Worm (Caenorhabditis elegans) whole organism, early embryonic: ENCODE data around the gene sri-42.

ENCODE experiments used
- B0310.2 ChIP-seq: sonication (generic microtip); optimal IDR thresholded peaks from 2 replicates; lab custom pipeline; 2016; ENCODE audit warnings: mild to moderate bottlenecking, missing genetic modification characterization, missing compliant biosample characterization
- F13C5.2 ChIP-seq: sonication (generic microtip); optimal IDR thresholded peaks from 2 replicates; lab custom pipeline; 2017; ENCODE audit warnings: mild to moderate bottlenecking, missing genetic modification characterization, inconsistent platforms, missing compliant biosample characterization
- aly-1 ChIP-seq: sonication (generic microtip); optimal IDR thresholded peaks from 2 replicates; lab custom pipeline; 2016; ENCODE audit warnings: missing genetic modification characterization, missing compliant biosample characterization
- ama-1 ChIP-seq: fragments of 150-350 bp; optimal IDR thresholded peaks from 2 replicates; lab custom pipeline; 2014
- ceh-13 ChIP-seq: fragments of 200-800 bp; sonication (Bioruptor generic); optimal IDR thresholded peaks from 2 replicates; lab custom pipeline; 2018; ENCODE audit warnings: mild to moderate bottlenecking, missing genetic modification characterization, missing compliant biosample characterization
- ceh-36 ChIP-seq: sonication (generic microtip); optimal IDR thresholded peaks from 2 replicates; lab custom pipeline; 2016; ENCODE audit warnings: missing genetic modification characterization, inconsistent platforms, missing compliant biosample characterization
- ets-7 ChIP-seq: sonication (generic microtip); optimal IDR thresholded peaks from 2 replicates; lab custom pipeline; 2016; ENCODE audit warnings: missing genotype, missing genetic modification characterization, missing compliant biosample characterization
- flt-1 ChIP-seq: fragments of 200-800 bp; sonication (Bioruptor generic); IDR thresholded peaks from 2 replicates; pipeline ENCODE4 v1.3.6; 2022; ENCODE audit warnings: missing genetic modification characterization, missing compliant biosample characterization
- hmbx-1 ChIP-seq: sonication (generic microtip); optimal IDR thresholded peaks from 2 replicates; lab custom pipeline; 2016; ENCODE audit warnings: mild to moderate bottlenecking, missing genetic modification characterization, missing compliant biosample characterization
- hmg-4 ChIP-seq: fragments of 200-800 bp; sonication (Bioruptor generic); optimal IDR thresholded peaks from 2 replicates; lab custom pipeline; 2018; ENCODE audit warnings: mild to moderate bottlenecking, missing genetic modification characterization, missing compliant biosample characterization
- hnd-1 ChIP-seq: sonication (generic microtip); optimal IDR thresholded peaks from 2 replicates; lab custom pipeline; 2016; ENCODE audit warnings: missing genetic modification characterization, missing compliant biosample characterization
- pes-1 ChIP-seq: fragments of 200-800 bp; sonication (Bioruptor generic); IDR thresholded peaks from 2 replicates; pipeline ENCODE4 v1.3.6; 2022; ENCODE audit warnings: missing genetic modification reagents, missing genetic modification characterization, missing compliant biosample characterization
- scrt-1 ChIP-seq: fragments of 200-800 bp; sonication (Bioruptor generic); IDR thresholded peaks from 2 replicates; pipeline ENCODE4 v1.3.6; 2022; ENCODE audit warnings: missing genetic modification characterization, missing compliant biosample characterization
- sea-1 ChIP-seq: fragments of 200-800 bp; sonication (Bioruptor generic); conservative IDR thresholded peaks from 2 replicates; pipeline ENCODE4 v1.3.6; 2022; ENCODE audit warnings: missing genetic modification characterization, missing compliant biosample characterization
- tbx-11 ChIP-seq: fragments of 200-800 bp; sonication (Bioruptor generic); IDR thresholded peaks from 2 replicates; pipeline ENCODE4 v1.3.6; 2022; ENCODE audit warnings: missing genetic modification characterization, missing compliant biosample characterization
- tbx-37 ChIP-seq: fragments of 200-800 bp; sonication (Bioruptor generic); conservative IDR thresholded peaks from 2 replicates; pipeline ENCODE4 v1.3.6; 2022; ENCODE audit warnings: missing genetic modification reagents, missing genetic modification characterization, missing compliant biosample characterization
- tra-4 ChIP-seq: sonication (generic microtip); optimal IDR thresholded peaks from 2 replicates; lab custom pipeline; 2017; ENCODE audit warnings: missing genetic modification characterization, missing compliant biosample characterization

The sri-42 gene

ce11 chrII:3117471-3117870 is 25.3 kb downstream of the sri-42 start, which contains the start of gene T10D4.7:
T10D4.7 (plus strand) TSS chrII:3117771.
- TF ChIP-seq hnd-1 (tag; lab: Kevin White, UChicago) (no peak), flt-1 (GFP tag; lab: Robert Waterston, UW) (no peak), sea-1 (GFP tag; lab: Robert Waterston, UW) (no peak), hmbx-1 (no peak), B0310.2 (no peak), ceh-13 (no peak), F13C5.2 (tag; lab: Kevin White, UChicago) (no peak), ets-7 (tag; lab: Kevin White, UChicago) (no peak), hmg-4 (GFP tag; lab: Kevin White, UChicago) (no peak)

ce11 chrII:3113934-3114333 is 28.8 kb downstream of the sri-42 start, which contains the start of gene clec-123:
clec-123 (plus strand) TSS chrII:3114234.
- no peak for TF ChIP-seq sea-1 (GFP tag; lab: Robert Waterston, UW)
- no peak for TF ChIP-seq scrt-1
- no peak for TF ChIP-seq hmbx-1
- no peak for TF ChIP-seq tbx-11 (GFP tag; lab: Robert Waterston, UW)
- no peak for TF ChIP-seq ceh-36 (tag; lab: Kevin White, UChicago)
- TF ChIP-seq F13C5.2 (tag; lab: Kevin White, UChicago): no peak
- TF ChIP-seq pes-1 (GFP tag; lab: Robert Waterston, UW): no peak
- TF ChIP-seq hmg-4 (GFP tag; lab: Kevin White, UChicago): no peak
- no peak for TF ChIP-seq tra-4 (tag; lab: Kevin White, UChicago)
- no peak for TF ChIP-seq B0310.2
- TF ChIP-seq flt-1 (GFP tag; lab: Robert Waterston, UW): no peak
- no peak for TF ChIP-seq ama-1

DNA sequence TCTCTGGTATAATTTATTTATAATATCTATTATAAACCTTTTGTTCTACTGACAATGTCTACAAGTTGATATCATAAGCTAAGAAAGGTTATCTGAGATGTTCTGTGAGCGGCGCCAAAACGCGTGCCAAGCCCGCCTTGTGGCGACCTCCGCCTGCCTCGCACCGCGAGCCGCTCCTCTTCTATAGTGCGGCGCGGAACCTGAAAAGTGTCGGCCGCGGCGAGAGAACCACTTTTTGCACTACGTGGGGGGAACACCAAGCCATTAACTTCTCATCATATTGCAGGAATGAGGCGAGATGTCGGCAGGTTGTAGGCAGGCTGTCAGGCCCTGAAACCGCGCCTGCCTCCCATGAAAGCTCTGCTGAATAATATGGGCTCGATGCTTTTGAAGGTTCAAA is 29.5 kb downstream of the sri-42 start:
- TF ChIP-seq ceh-13 (no peak), pes-1 (GFP tag; lab: Robert Waterston, UW) (no peak), B0310.2 (no peak), aly-1 (no peak), tbx-11 (GFP tag; lab: Robert Waterston, UW) (no peak), ama-1 (no peak), F13C5.2 (tag; lab: Kevin White, UChicago) (no peak), hmg-4 (GFP tag; lab: Kevin White, UChicago) (no peak), tbx-37 (no peak)

DNA sequence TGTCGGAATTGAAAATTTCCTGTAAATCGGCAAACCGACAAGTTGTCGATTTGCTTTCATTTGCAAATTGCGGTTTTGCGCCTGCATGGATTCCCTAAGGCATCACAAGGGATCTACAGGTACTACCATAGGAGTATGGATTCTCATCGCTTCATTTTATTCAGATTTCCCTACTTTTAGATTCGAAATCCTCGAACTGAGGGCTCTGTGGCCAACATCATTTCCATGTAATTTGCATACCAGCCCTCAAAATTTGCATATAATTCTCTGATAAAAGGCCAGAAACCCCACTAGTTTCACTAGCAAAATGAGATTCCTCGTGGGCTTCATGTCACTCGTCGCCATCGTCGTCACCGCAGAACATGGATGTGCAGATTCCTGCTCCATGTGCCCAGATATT is 30.4 kb downstream of the sri-42 start, which contains the start of gene Y25C1A.2:
Gene Y25C1A.2 (plus strand): TSS at position 301 of the 400 bp plus-strand sequence.
- TF ChIP-seq hmbx-1 (no peak), flt-1 (GFP tag; lab: Robert Waterston, UW) (no peak), hmg-4 (GFP tag; lab: Kevin White, UChicago) (no peak), ama-1 (no peak), tbx-37 (no peak), tbx-11 (GFP tag; lab: Robert Waterston, UW) (no peak), ceh-13 (no peak), ets-7 (tag; lab: Kevin White, UChicago) (no peak), hnd-1 (tag; lab: Kevin White, UChicago) (no peak), pes-1 (GFP tag; lab: Robert Waterston, UW) (no peak)

DNA sequence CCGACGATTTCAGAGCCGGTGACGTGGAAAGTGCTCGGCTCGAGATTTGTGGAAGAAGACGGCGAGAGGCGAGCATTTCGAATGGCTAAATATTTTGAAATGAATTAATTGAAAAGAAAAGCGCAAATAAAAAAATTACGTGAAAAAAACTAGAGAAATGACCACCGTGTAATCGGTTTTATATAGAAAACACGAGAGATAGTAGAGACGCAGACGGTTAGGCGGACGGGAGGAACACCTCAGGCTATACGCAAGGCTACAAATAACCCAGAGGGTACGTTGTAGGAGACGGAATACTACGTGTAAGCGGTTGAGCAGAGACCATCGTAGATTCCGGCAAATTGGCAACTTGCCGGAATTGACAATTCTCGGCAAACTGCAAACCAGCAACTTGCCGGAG is 31.6 kb downstream of the sri-42 start, which contains the start of gene Y25C1A.13:
Gene Y25C1A.13 (minus strand): TSS at position 101 of the 400 bp plus-strand sequence.
- TF ChIP-seq pes-1 (GFP tag; lab: Robert Waterston, UW) (no peak), ets-7 (tag; lab: Kevin White, UChicago) (no peak), aly-1 (no peak), hnd-1 (tag; lab: Kevin White, UChicago) (no peak), ceh-36 (tag; lab: Kevin White, UChicago) (no peak)

DNA sequence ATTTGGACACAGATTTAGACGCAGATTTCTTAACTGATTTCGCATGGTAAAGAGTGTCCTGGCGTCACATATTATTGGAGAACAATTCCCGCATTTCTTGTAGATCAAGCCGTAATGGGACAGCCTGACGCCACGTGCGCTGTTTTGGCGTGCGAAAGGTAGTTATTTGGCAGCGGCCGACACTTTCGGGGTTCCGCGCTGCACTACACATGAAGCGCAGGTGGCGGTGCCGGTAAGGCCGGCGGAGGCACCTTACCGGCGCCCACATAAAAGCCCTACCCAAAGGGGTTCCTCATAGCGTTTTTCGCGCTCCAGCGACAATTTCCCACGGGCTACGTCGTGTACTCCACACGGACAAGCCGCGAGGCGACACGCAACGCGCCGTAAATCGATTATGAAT is 32.7 kb downstream of the sri-42 start:
- no peak for TF ChIP-seq ets-7 (tag; lab: Kevin White, UChicago)
- no peak for TF ChIP-seq aly-1
- no peak for TF ChIP-seq ama-1
- TF ChIP-seq B0310.2: no peak
- TF ChIP-seq pes-1 (GFP tag; lab: Robert Waterston, UW): no peak
- no peak for TF ChIP-seq sea-1 (GFP tag; lab: Robert Waterston, UW)
- no peak for TF ChIP-seq hmg-4 (GFP tag; lab: Kevin White, UChicago)
- TF ChIP-seq F13C5.2 (tag; lab: Kevin White, UChicago): no peak
- no peak for TF ChIP-seq hnd-1 (tag; lab: Kevin White, UChicago)
- TF ChIP-seq ceh-36 (tag; lab: Kevin White, UChicago): no peak
- no peak for TF ChIP-seq scrt-1
- TF ChIP-seq flt-1 (GFP tag; lab: Robert Waterston, UW): no peak
- TF ChIP-seq tbx-11 (GFP tag; lab: Robert Waterston, UW): no peak

- TF ChIP-seq hmbx-1: no peak
Observed at ce11 chrII:3109533-3109932, 33.2 kb downstream of the sri-42 start.

ce11 chrII:3108101-3108500 is 34.7 kb downstream of the sri-42 start:
- TF ChIP-seq ama-1: no peak
- TF ChIP-seq tra-4 (tag; lab: Kevin White, UChicago): no peak
- TF ChIP-seq F13C5.2 (tag; lab: Kevin White, UChicago): no peak
- no peak for TF ChIP-seq tbx-37

DNA sequence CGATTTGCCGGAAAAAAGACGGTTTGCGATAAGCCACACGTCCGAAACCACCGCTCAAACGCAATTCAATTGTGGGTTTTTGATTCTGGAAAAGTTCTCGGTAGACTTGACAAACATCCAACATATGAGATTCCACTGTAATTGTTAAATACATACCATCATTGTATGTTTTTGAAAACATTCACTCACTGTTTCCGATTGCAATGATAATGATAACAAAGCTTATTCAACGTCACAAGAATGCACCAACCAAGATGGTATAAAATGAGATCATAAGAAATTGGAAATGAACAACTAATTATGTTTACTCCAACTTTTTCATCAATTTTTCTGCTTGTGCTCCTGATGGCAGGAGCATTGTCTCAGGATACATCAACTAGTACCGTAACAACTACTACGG is 37.0 kb downstream of the sri-42 start, which contains the start of gene clec-122:
Gene clec-122 (plus strand): TSS at position 301 of the 400 bp plus-strand sequence.
- TF ChIP-seq ceh-36 (tag; lab: Kevin White, UChicago) (no peak), tbx-37 (no peak), pes-1 (GFP tag; lab: Robert Waterston, UW) (no peak), ceh-13 (no peak), hmg-4 (GFP tag; lab: Kevin White, UChicago) (no peak), hnd-1 (tag; lab: Kevin White, UChicago) (no peak), ama-1 (no peak), sea-1 (GFP tag; lab: Robert Waterston, UW) (no peak), tra-4 (tag; lab: Kevin White, UChicago) (no peak), tbx-11 (GFP tag; lab: Robert Waterston, UW) (no peak), scrt-1 (no peak), B0310.2 (no peak), aly-1 (no peak), F13C5.2 (tag; lab: Kevin White, UChicago) (no peak), flt-1 (GFP tag; lab: Robert Waterston, UW) (no peak), ets-7 (tag; lab: Kevin White, UChicago) (no peak), hmbx-1 (no peak)
